Fruit fly (Drosophila melanogaster) whole organism, adult: ENCODE measurements around the gene CG32855.

Source experiments
- CG11617 ChIP-seq: fragments of 200-800 bp; sonication (Bioruptor generic); optimal IDR thresholded peaks from 2 replicates; lab custom pipeline; 2017; ENCODE audit warnings: mild to moderate bottlenecking, missing biosample characterization, missing genetic modification reagents, missing genetic modification characterization
- CG12768 ChIP-seq: fragments of 200-800 bp; sonication (Bioruptor generic); optimal IDR thresholded peaks from 2 replicates; lab custom pipeline; 2017; ENCODE audit warnings: missing biosample characterization, missing genetic modification characterization, mild to moderate bottlenecking, moderate library complexity, missing genetic modification reagents
- CG14711 ChIP-seq: fragments of 200-800 bp; sonication (Bioruptor generic); optimal IDR thresholded peaks from 2 replicates; lab custom pipeline; 2018; ENCODE audit warnings: missing biosample characterization, mild to moderate bottlenecking, missing genetic modification characterization, moderate library complexity
- CG1620 ChIP-seq: fragments of 200-800 bp; sonication (Bioruptor generic); optimal IDR thresholded peaks from 2 replicates; lab custom pipeline; 2016; ENCODE audit warnings: missing biosample characterization, missing genetic modification characterization
- CG33017 ChIP-seq: fragments of 200-800 bp; sonication (Bioruptor generic); optimal IDR thresholded peaks from 2 replicates; lab custom pipeline; 2018; ENCODE audit warnings: missing biosample characterization, mild to moderate bottlenecking, missing genetic modification characterization, moderate library complexity
- CG5204 ChIP-seq: fragments of 200-800 bp; sonication (Bioruptor generic); optimal IDR thresholded peaks from 2 replicates; lab custom pipeline; 2016; ENCODE audit warnings: missing biosample characterization, missing genetic modification characterization
- CG7045 ChIP-seq: fragments of 200-800 bp; sonication (Bioruptor generic); optimal IDR thresholded peaks from 2 replicates; lab custom pipeline; 2017; ENCODE audit warnings: missing biosample characterization, mild to moderate bottlenecking, missing genetic modification characterization
- CG7101 ChIP-seq: fragments of 200-800 bp; sonication (Bioruptor generic); optimal IDR thresholded peaks from 2 replicates; lab custom pipeline; 2018; ENCODE audit warnings: missing biosample characterization, mild to moderate bottlenecking, missing genetic modification characterization, moderate library complexity
- Clk ChIP-seq: fragments of 200-800 bp; sonication (Bioruptor generic); optimal IDR thresholded peaks from 2 replicates; lab custom pipeline; 2017; ENCODE audit warnings: missing biosample characterization, missing genetic modification characterization
- Crg-1 ChIP-seq: fragments of 200-800 bp; sonication (Bioruptor generic); optimal IDR thresholded peaks from 2 replicates; lab custom pipeline; 2016; ENCODE audit warnings: missing biosample characterization, missing genetic modification characterization
- Hr96 ChIP-seq: fragments of 200-800 bp; sonication (Bioruptor generic); optimal IDR thresholded peaks from 2 replicates; lab custom pipeline; 2016; ENCODE audit warnings: missing biosample characterization, missing genetic modification characterization
- Mnt ChIP-seq: fragments of 200-800 bp; sonication (Bioruptor generic); optimal IDR thresholded peaks from 2 replicates; lab custom pipeline; 2016; ENCODE audit warnings: missing biosample characterization, mild to moderate bottlenecking, missing genetic modification characterization
- bab1 ChIP-seq: fragments of 200-800 bp; sonication (Bioruptor generic); optimal IDR thresholded peaks from 3 replicates; lab custom pipeline; 2019; ENCODE audit warnings: missing biosample characterization, mild to moderate bottlenecking, missing genetic modification characterization, moderate library complexity
- cic ChIP-seq: fragments of 200-800 bp; sonication (Bioruptor generic); optimal IDR thresholded peaks from 2 replicates; lab custom pipeline; 2017; ENCODE audit warnings: missing biosample characterization, mild to moderate bottlenecking, missing genetic modification characterization, moderate library complexity
- cnc ChIP-seq, 2 experiments: fragments of >200 bp; optimal IDR thresholded peaks; 2 replicates each; lab custom pipeline; 2017
- kay ChIP-seq: fragments of 200-800 bp; sonication (Bioruptor generic); peaks from one replicate; lab custom pipeline; 2016; ENCODE audit warnings: missing biosample characterization, missing genetic modification characterization, borderline replicate concordance
- ovo ChIP-seq: fragments of 200-800 bp; sonication (Bioruptor generic); optimal IDR thresholded peaks from 2 replicates; lab custom pipeline; 2016; ENCODE audit warnings: missing biosample characterization, missing genetic modification characterization
- pad ChIP-seq: fragments of 200-800 bp; sonication (Bioruptor generic); optimal IDR thresholded peaks from 3 replicates; lab custom pipeline; 2017; ENCODE audit warnings: missing biosample characterization, missing genetic modification characterization, mild to moderate bottlenecking, moderate library complexity, missing genetic modification reagents
- tj ChIP-seq: fragments of 200-800 bp; sonication (Bioruptor generic); optimal IDR thresholded peaks from 3 replicates; lab custom pipeline; 2017; ENCODE audit warnings: missing biosample characterization, mild to moderate bottlenecking, missing genetic modification characterization, moderate library complexity
- toe ChIP-seq: fragments of 200-800 bp; sonication (Bioruptor generic); optimal IDR thresholded peaks from 2 replicates; lab custom pipeline; 2016; ENCODE audit warnings: missing biosample characterization, missing genetic modification characterization

CG32855 gene

DNA sequence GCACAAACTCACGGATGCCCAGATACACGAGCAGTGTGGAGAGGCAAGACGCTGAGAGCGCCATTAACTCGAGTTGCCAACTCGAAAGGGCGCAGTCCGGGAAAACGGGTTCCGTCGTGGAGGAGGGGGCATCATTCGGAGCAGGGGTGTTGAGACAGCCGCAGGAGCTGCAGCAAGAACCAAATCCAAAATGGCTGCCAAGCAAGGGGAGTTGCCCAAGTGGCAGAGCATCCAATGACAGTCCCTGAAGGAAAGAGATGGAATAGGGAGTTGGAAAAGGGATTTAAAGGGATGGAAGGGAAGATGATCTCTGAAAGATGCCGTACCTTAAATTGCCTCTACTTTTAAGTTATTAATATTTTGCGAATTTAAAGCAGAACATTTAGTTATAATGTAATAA lies 42.7 kb downstream of the CG32855 start:
- TF ChIP-seq Hr96 (GFP tag; lab: Kevin White, UChicago), result no peak
- TF ChIP-seq toe (GFP tag; lab: Kevin White, UChicago), result no peak
- no peak for TF ChIP-seq Clk (GFP tag; lab: Kevin White, UChicago)
- TF ChIP-seq tj (GFP tag; lab: Kevin White, UChicago), result no peak
- no peak for TF ChIP-seq CG33017 (tag; lab: Kevin White, UChicago)
- TF ChIP-seq CG1620 (GFP tag; lab: Kevin White, UChicago), result no peak
- no peak for TF ChIP-seq cic (GFP tag; lab: Kevin White, UChicago)
- no peak for TF ChIP-seq Crg-1 (GFP tag; lab: Kevin White, UChicago)
- no peak for TF ChIP-seq cnc (optimal IDR thresholded peaks at IDR 0.05; lab: Kevin White, UChicago)

DNA sequence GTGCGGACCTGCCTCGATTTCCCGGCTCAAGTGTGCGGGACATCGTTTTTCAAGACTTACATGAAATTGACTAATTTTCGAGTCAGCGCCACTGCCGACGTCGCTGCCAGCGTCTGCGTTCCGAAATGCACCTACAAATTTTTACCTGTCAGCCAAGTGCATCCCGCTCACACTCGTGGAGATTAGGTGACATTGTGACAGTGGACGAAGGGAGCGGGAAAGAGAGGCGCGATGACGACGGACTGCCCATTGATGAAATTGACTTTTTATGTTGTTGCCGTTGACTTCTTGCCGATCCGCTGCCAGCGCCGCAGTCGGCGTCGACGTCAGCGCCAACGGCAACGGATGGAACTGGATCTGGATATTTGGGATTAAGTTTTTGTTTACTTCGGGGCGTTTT lies 46.6 kb downstream of the CG32855 start:
- TF ChIP-seq Clk (GFP tag; lab: Kevin White, UChicago) (no peak), Mnt (GFP tag; lab: Kevin White, UChicago) (no peak), kay (GFP tag; lab: Kevin White, UChicago) (no peak), pad (GFP tag; lab: Kevin White, UChicago) (no peak), CG7045 (GFP tag; lab: Kevin White, UChicago) (no peak), Crg-1 (GFP tag; lab: Kevin White, UChicago) (no peak), CG7101 (tag; lab: Kevin White, UChicago) (no peak), CG11617 (GFP tag; lab: Kevin White, UChicago) (no peak), bab1 (no peak), CG5204 (no peak), tj (GFP tag; lab: Kevin White, UChicago) (no peak), CG1620 (GFP tag; lab: Kevin White, UChicago) (no peak), CG12768 (GFP tag; lab: Kevin White, UChicago) (no peak), CG14711 (tag; lab: Kevin White, UChicago) (no peak), ovo (no peak), CG33017 (tag; lab: Kevin White, UChicago) (no peak), Hr96 (GFP tag; lab: Kevin White, UChicago) (no peak)

DNA sequence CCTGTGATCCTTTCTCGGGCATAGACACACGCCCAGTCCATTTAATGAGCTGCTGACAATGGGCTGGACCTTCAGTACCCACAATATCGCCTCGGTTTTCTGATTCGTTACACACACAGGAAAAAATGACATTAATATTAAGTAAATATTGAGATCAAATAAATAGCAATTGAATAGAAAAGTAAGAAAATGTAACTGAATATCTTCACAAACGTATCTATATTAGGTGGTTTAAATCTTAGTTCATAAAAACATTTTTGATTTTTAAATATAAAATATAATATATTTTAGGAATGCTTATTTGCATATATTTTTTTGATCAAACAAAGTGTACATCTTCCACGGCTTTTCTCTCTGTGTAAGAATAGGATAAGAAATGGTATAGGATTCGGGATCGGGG lies 47.1 kb downstream of the CG32855 start:
- TF ChIP-seq Hr96 (GFP tag; lab: Kevin White, UChicago) (no peak), CG7045 (GFP tag; lab: Kevin White, UChicago) (no peak)

DNA sequence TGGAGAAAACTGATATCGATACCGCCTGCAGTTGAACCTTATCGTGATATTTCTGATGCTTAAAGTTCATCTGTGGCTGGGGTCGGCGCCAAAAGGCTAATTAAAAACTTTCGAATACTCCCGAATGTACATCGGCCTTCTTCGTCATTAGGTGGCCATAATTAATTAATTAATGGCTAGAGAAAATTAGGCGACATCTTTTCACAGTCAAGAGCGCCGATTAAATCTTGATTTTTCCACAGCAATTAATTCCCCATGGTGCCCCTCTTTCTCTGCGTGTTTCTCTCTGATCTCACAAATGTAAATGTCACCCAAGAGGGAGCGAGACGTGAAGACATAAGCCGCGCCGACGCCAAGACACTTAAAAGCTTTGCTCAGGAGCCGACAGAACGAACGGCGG lies 50.3 kb downstream of the CG32855 start:
- TF ChIP-seq CG12768 (GFP tag; lab: Kevin White, UChicago), result no peak
- no peak for TF ChIP-seq CG1620 (GFP tag; lab: Kevin White, UChicago)
- no peak for TF ChIP-seq CG7101 (tag; lab: Kevin White, UChicago)
- no peak for TF ChIP-seq cic (GFP tag; lab: Kevin White, UChicago)
- TF ChIP-seq CG33017 (tag; lab: Kevin White, UChicago), result no peak
- no peak for TF ChIP-seq Clk (GFP tag; lab: Kevin White, UChicago)
- no peak for TF ChIP-seq ovo
- TF ChIP-seq Crg-1 (GFP tag; lab: Kevin White, UChicago), result no peak
- no peak for TF ChIP-seq CG11617 (GFP tag; lab: Kevin White, UChicago)
- no peak for TF ChIP-seq bab1
- no peak for TF ChIP-seq pad (GFP tag; lab: Kevin White, UChicago)
- TF ChIP-seq Mnt (GFP tag; lab: Kevin White, UChicago), result no peak
- TF ChIP-seq cnc (optimal IDR thresholded peaks at IDR 0.05; lab: Kevin White, UChicago), result no peak
- no peak for TF ChIP-seq Hr96 (GFP tag; lab: Kevin White, UChicago)
- TF ChIP-seq CG7045 (GFP tag; lab: Kevin White, UChicago), result no peak
- TF ChIP-seq CG14711 (tag; lab: Kevin White, UChicago), result no peak

DNA sequence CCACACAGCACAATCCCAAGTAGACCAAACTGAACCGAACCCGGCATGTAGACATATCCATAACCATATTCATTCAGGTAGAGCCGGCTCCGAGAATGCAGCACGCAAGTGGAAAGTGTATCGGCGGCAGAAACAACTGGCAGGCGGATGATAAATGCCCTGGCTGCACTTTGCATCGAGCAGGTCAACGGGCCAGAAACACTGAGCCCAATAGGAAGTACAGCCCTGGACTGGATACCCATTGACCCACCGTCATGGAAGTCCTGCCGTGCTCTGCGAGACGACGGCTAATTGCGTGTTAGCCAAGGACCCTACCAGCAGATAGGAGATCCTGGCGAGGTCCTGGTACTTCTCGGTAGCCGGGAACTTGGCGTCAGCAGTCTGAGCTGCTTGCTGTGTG lies 51.2 kb downstream of the CG32855 start:
- TF ChIP-seq kay (GFP tag; lab: Kevin White, UChicago) (no peak), CG14711 (tag; lab: Kevin White, UChicago) (no peak), CG11617 (GFP tag; lab: Kevin White, UChicago) (no peak), toe (GFP tag; lab: Kevin White, UChicago) (no peak), cic (GFP tag; lab: Kevin White, UChicago) (no peak), CG5204 (no peak), CG1620 (GFP tag; lab: Kevin White, UChicago) (no peak), CG7101 (tag; lab: Kevin White, UChicago) (no peak), ovo (no peak), Clk (GFP tag; lab: Kevin White, UChicago) (no peak), CG33017 (tag; lab: Kevin White, UChicago) (no peak), bab1 (no peak), Mnt (GFP tag; lab: Kevin White, UChicago) (no peak), CG7045 (GFP tag; lab: Kevin White, UChicago) (no peak), CG12768 (GFP tag; lab: Kevin White, UChicago) (no peak), tj (GFP tag; lab: Kevin White, UChicago) (no peak), Hr96 (GFP tag; lab: Kevin White, UChicago) (no peak), cnc (optimal IDR thresholded peaks at IDR 0.05; lab: Kevin White, UChicago) (no peak), pad (GFP tag; lab: Kevin White, UChicago) (no peak), Crg-1 (GFP tag; lab: Kevin White, UChicago) (no peak)
